Fruit fly (Drosophila melanogaster) whole organism, embryonic: ENCODE measurements around the gene rdog.
A peak's percentile ranks its signal among the peaks of the same experiment; 100 is the strongest.

ENCODE experiments used
- Atf3 ChIP-seq: fragments of 200-800 bp; sonication (Bioruptor generic); optimal IDR thresholded peaks from 3 replicates; lab custom pipeline; 2016; ENCODE audit warnings: missing biosample characterization, missing genetic modification characterization
- Bdp1 ChIP-seq: fragments of 200-800 bp; sonication (Bioruptor generic); optimal IDR thresholded peaks from 3 replicates; lab custom pipeline; 2016; ENCODE audit warnings: missing biosample characterization, missing genetic modification characterization
- CG10267 ChIP-seq: fragments of 200-800 bp; sonication (Bioruptor generic); optimal IDR thresholded peaks from 2 replicates; lab custom pipeline; 2018; ENCODE audit warnings: missing biosample characterization, mild to moderate bottlenecking, missing genetic modification characterization, moderate library complexity
- CG10366 ChIP-seq: fragments of 200-800 bp; sonication (Bioruptor generic); IDR thresholded peaks from 2 replicates; pipeline ENCODE4 v1.3.6; 2022; ENCODE audit warnings: missing biosample characterization, missing genetic modification characterization
- CG11560 ChIP-seq: fragments of 200-800 bp; sonication (Bioruptor generic); IDR thresholded peaks from 3 replicates; pipeline ENCODE4 v1.3.6; 2022; ENCODE audit warnings: missing biosample characterization, missing genetic modification characterization
- CG12659 ChIP-seq: fragments of 200-800 bp; sonication (Bioruptor generic); optimal IDR thresholded peaks from 3 replicates; lab custom pipeline; 2017; ENCODE audit warnings: mild to moderate bottlenecking, missing biosample characterization, missing genetic modification reagents, missing genetic modification characterization
- CG13624 ChIP-seq: fragments of 200-800 bp; sonication (Bioruptor generic); optimal IDR thresholded peaks from 2 replicates; lab custom pipeline; 2016; ENCODE audit warnings: missing biosample characterization, missing genetic modification characterization
- CG14441 ChIP-seq: fragments of 200-800 bp; sonication (Bioruptor generic); IDR thresholded peaks from 2 replicates; pipeline ENCODE4 v1.3.6; 2022; ENCODE audit warnings: missing biosample characterization, missing genetic modification characterization
- CG15073 ChIP-seq: fragments of 200-800 bp; sonication (Bioruptor generic); optimal IDR thresholded peaks from 2 replicates; lab custom pipeline; 2016; ENCODE audit warnings: missing biosample characterization, missing genetic modification characterization
- CG1529 ChIP-seq: fragments of 200-800 bp; sonication (Bioruptor generic); optimal IDR thresholded peaks from 3 replicates; lab custom pipeline; 2018; ENCODE audit warnings: missing biosample characterization, missing genetic modification characterization
- CG17359 ChIP-seq: fragments of 200-800 bp; sonication (Bioruptor generic); optimal IDR thresholded peaks from 3 replicates; lab custom pipeline; 2018; ENCODE audit warnings: missing biosample characterization, mild to moderate bottlenecking, missing genetic modification characterization, moderate library complexity
- CG18011 ChIP-seq: fragments of 200-800 bp; sonication (Bioruptor generic); optimal IDR thresholded peaks from 2 replicates; lab custom pipeline; 2017; ENCODE audit warnings: missing biosample characterization, missing genetic modification characterization, mild to moderate bottlenecking, moderate library complexity, missing genotype
- CG1832 ChIP-seq: fragments of 200-800 bp; sonication (Bioruptor generic); optimal IDR thresholded peaks from 2 replicates; lab custom pipeline; 2017; ENCODE audit warnings: missing biosample characterization, mild to moderate bottlenecking, missing genetic modification characterization, inconsistent platforms
- CG18619 ChIP-seq: fragments of 200-800 bp; sonication (Bioruptor generic); optimal IDR thresholded peaks from 3 replicates; lab custom pipeline; 2017; ENCODE audit warnings: missing biosample characterization, mild to moderate bottlenecking, missing genetic modification characterization
- CG2202 ChIP-seq: fragments of 200-800 bp; sonication (Bioruptor generic); optimal IDR thresholded peaks from 2 replicates; lab custom pipeline; 2018; ENCODE audit warnings: missing biosample characterization, mild to moderate bottlenecking, missing genetic modification characterization
- CG32532 ChIP-seq: fragments of 200-800 bp; sonication (Bioruptor generic); IDR thresholded peaks from 2 replicates; pipeline ENCODE4 v1.3.6; 2022; ENCODE audit warnings: missing biosample characterization, missing genetic modification characterization
- CG32767 ChIP-seq: fragments of 200-800 bp; sonication (Bioruptor generic); IDR thresholded peaks from 2 replicates; pipeline ENCODE4 v1.3.6; 2022; ENCODE audit warnings: missing biosample characterization, missing genetic modification characterization
- CG4328 ChIP-seq: fragments of 200-800 bp; sonication (Bioruptor generic); optimal IDR thresholded peaks from 3 replicates; lab custom pipeline; 2017; ENCODE audit warnings: missing biosample characterization, missing genetic modification reagents, missing genetic modification characterization
- CG5245 ChIP-seq: fragments of 200-800 bp; sonication (Bioruptor generic); optimal IDR thresholded peaks from 3 replicates; lab custom pipeline; 2016; ENCODE audit warnings: missing biosample characterization, missing genetic modification characterization
- CG6765 ChIP-seq: fragments of 200-800 bp; sonication (Bioruptor generic); optimal IDR thresholded peaks from 3 replicates; lab custom pipeline; 2017; ENCODE audit warnings: missing biosample characterization, mild to moderate bottlenecking, missing genetic modification characterization
- CG7987 ChIP-seq: fragments of 200-800 bp; sonication (Bioruptor generic); optimal IDR thresholded peaks from 2 replicates; lab custom pipeline; 2018; ENCODE audit warnings: missing biosample characterization, mild to moderate bottlenecking, missing genetic modification characterization, moderate library complexity
- CG9932 ChIP-seq: fragments of 200-800 bp; sonication (Bioruptor generic); IDR thresholded peaks from 2 replicates; pipeline ENCODE4 v1.3.6; 2022; ENCODE audit warnings: missing biosample characterization, missing genetic modification characterization
- CrebB ChIP-seq: fragments of 200-800 bp; sonication (Bioruptor generic); optimal IDR thresholded peaks from 3 replicates; lab custom pipeline; 2018; ENCODE audit warnings: missing biosample characterization, mild to moderate bottlenecking, missing genetic modification characterization
- Dip2 ChIP-seq: fragments of 200-800 bp; sonication (Bioruptor generic); IDR thresholded peaks from 2 replicates; pipeline ENCODE4 v1.3.6; 2022; ENCODE audit warnings: missing biosample characterization, missing genetic modification characterization
- Fer2 ChIP-seq: fragments of 200-800 bp; sonication (Bioruptor generic); optimal IDR thresholded peaks from 2 replicates; lab custom pipeline; 2018; ENCODE audit warnings: missing biosample characterization, mild to moderate bottlenecking, missing genetic modification characterization, moderate library complexity
- MTF-1 ChIP-seq: fragments of 200-800 bp; sonication (Bioruptor generic); optimal IDR thresholded peaks from 2 replicates; lab custom pipeline; 2018; ENCODE audit warnings: missing biosample characterization, mild to moderate bottlenecking, missing genetic modification characterization, borderline replicate concordance
- Myb ChIP-seq: fragments of 200-800 bp; sonication (Bioruptor generic); optimal IDR thresholded peaks from 2 replicates; lab custom pipeline; 2016; ENCODE audit warnings: missing biosample characterization, missing genetic modification characterization
- PHDP ChIP-seq: fragments of 200-800 bp; sonication (Bioruptor generic); optimal IDR thresholded peaks from 3 replicates; lab custom pipeline; 2018; ENCODE audit warnings: missing biosample characterization, mild to moderate bottlenecking, missing genetic modification characterization, moderate library complexity
- Poxn ChIP-seq: fragments of 200-800 bp; sonication (Bioruptor generic); IDR thresholded peaks from 2 replicates; pipeline ENCODE4 v1.3.6; 2022; ENCODE audit warnings: missing biosample characterization, missing genetic modification characterization
- Ptx1 ChIP-seq: fragments of 200-800 bp; sonication (Bioruptor generic); IDR thresholded peaks from 2 replicates; pipeline ENCODE4 v1.3.6; 2022; ENCODE audit warnings: missing biosample characterization, missing genetic modification characterization
- Taf1 ChIP-seq: fragments of 200-800 bp; sonication (Bioruptor generic); IDR thresholded peaks from 2 replicates; pipeline ENCODE4 v1.3.6; 2022; ENCODE audit warnings: missing biosample characterization, missing genetic modification characterization
- Usf ChIP-seq: fragments of 200-800 bp; sonication (Bioruptor generic); optimal IDR thresholded peaks from 2 replicates; lab custom pipeline; 2017; ENCODE audit warnings: missing genotype, missing biosample characterization, missing genetic modification characterization
- ara ChIP-seq: fragments of 200-800 bp; sonication (Bioruptor generic); IDR thresholded peaks from 2 replicates; pipeline ENCODE4 v1.3.6; 2022; ENCODE audit warnings: missing biosample characterization, missing genetic modification characterization
- az2 ChIP-seq: fragments of 200-800 bp; sonication (Bioruptor generic); optimal IDR thresholded peaks from 3 replicates; lab custom pipeline; 2016; ENCODE audit warnings: missing biosample characterization, missing genetic modification characterization
- bowl ChIP-seq: fragments of 200-800 bp; sonication (Bioruptor generic); IDR thresholded peaks from 2 replicates; pipeline ENCODE4 v1.3.6; 2022; ENCODE audit warnings: missing biosample characterization, missing genetic modification characterization
- bsh ChIP-seq, 2 experiments: fragments of 200-800 bp; sonication (Bioruptor generic); optimal IDR thresholded peaks; 2 replicates each; lab custom pipeline; 2017 to 2018; ENCODE audit warnings: mild to moderate bottlenecking in 2 of 2, missing biosample characterization in 2 of 2, missing genetic modification characterization in 2 of 2, moderate library complexity in 1 of 2
- corto ChIP-seq: fragments of 200-800 bp; sonication (Bioruptor generic); optimal IDR thresholded peaks from 2 replicates; lab custom pipeline; 2016; ENCODE audit warnings: missing biosample characterization, mild to moderate bottlenecking, missing genetic modification characterization, moderate library complexity
- danr ChIP-seq: fragments of 200-800 bp; sonication (Bioruptor generic); IDR thresholded peaks from 2 replicates; pipeline ENCODE4 v1.3.6; 2022; ENCODE audit warnings: missing biosample characterization, missing genetic modification characterization
- dpn ChIP-seq, 2 experiments: fragments of 200-800 bp; sonication (Bioruptor generic); optimal IDR thresholded peaks; 3 replicates each; lab custom pipeline; 2016; ENCODE audit warnings: missing biosample characterization in 2 of 2, missing genetic modification characterization in 2 of 2
- ems ChIP-seq: fragments of 200-800 bp; sonication (Bioruptor generic); optimal IDR thresholded peaks from 3 replicates; lab custom pipeline; 2016; ENCODE audit warnings: missing biosample characterization, missing genetic modification characterization
- esg ChIP-seq: fragments of 200-800 bp; sonication (Bioruptor generic); conservative IDR thresholded peaks from 2 replicates; pipeline ENCODE4 v1.3.6; 2022; ENCODE audit warnings: missing biosample characterization, missing genetic modification characterization
- gem ChIP-seq: fragments of 200-800 bp; sonication (Bioruptor generic); optimal IDR thresholded peaks from 2 replicates; lab custom pipeline; 2019; ENCODE audit warnings: missing biosample characterization, mild to moderate bottlenecking, missing genetic modification characterization, moderate library complexity
- gfzf ChIP-seq: fragments of 200-800 bp; sonication (Bioruptor generic); optimal IDR thresholded peaks from 2 replicates; lab custom pipeline; 2016; ENCODE audit warnings: missing biosample characterization, mild to moderate bottlenecking, missing genetic modification characterization, moderate library complexity
- lov ChIP-seq, 2 experiments: fragments of 200-800 bp in 1 of 2; fragments of >200 bp in 1 of 2; sonication (Bioruptor generic) in 1 of 2; IDR thresholded peaks in 1 of 2; optimal IDR thresholded peaks in 1 of 2; 2 replicates in 1 of 2; 3 replicates in 1 of 2; pipeline versions ENCODE4 v1.3.6 to Lab custom; 2017 to 2022; ENCODE audit warnings: missing biosample characterization in 1 of 2, missing genetic modification characterization in 1 of 2
- nom ChIP-seq: fragments of 200-800 bp; sonication (Bioruptor generic); optimal IDR thresholded peaks from 2 replicates; lab custom pipeline; 2017; ENCODE audit warnings: missing biosample characterization, missing genetic modification characterization, mild to moderate bottlenecking, moderate library complexity, missing genetic modification reagents
- pum ChIP-seq: fragments of 200-800 bp; sonication (Bioruptor generic); optimal IDR thresholded peaks from 2 replicates; lab custom pipeline; 2016; ENCODE audit warnings: missing biosample characterization, missing genetic modification characterization
- ro ChIP-seq: fragments of 200-800 bp; sonication (Bioruptor generic); IDR thresholded peaks from 2 replicates; pipeline ENCODE4 v1.3.6; 2022; ENCODE audit warnings: missing biosample characterization, missing genetic modification characterization
- scrt ChIP-seq: fragments of 200-800 bp; sonication (Bioruptor generic); optimal IDR thresholded peaks from 2 replicates; lab custom pipeline; 2018; ENCODE audit warnings: missing biosample characterization, mild to moderate bottlenecking, missing genetic modification characterization, moderate library complexity
- tup ChIP-seq: fragments of 200-800 bp; sonication (Bioruptor generic); optimal IDR thresholded peaks from 2 replicates; lab custom pipeline; 2016; ENCODE audit warnings: missing biosample characterization, mild to moderate bottlenecking, missing genetic modification characterization, moderate library complexity
- vnd ChIP-seq: fragments of 200-800 bp; sonication (Bioruptor generic); IDR thresholded peaks from 3 replicates; pipeline ENCODE4 v1.3.6; 2022; ENCODE audit warnings: missing biosample characterization, missing genetic modification characterization; ENCODE audit not compliant: partially characterized antibody

Gene rdog

dm6 chr3R:29124128-29124527, 33.8 kb upstream of the rdog start (continued):
- TF ChIP-seq bowl (GFP tag; lab: Robert Waterston, UW) (no peak), danr (GFP tag; lab: Robert Waterston, UW) (no peak; the same call in 1 of the 2 replicates), bsh (GFP tag; optimal IDR thresholded peaks at IDR 0.05; lab: Kevin White, UChicago) (peak in 1 of 2 experiments; percentile 74), CG1832 (GFP tag; lab: Kevin White, UChicago) (no peak), ara (peak; percentile 82), CG10267 (tag; lab: Kevin White, UChicago) (peak; percentile 40), corto (GFP tag; lab: Kevin White, UChicago) (no peak), CG18619 (peak; percentile 3), gfzf (GFP tag; lab: Kevin White, UChicago) (no peak), Taf1 (GFP tag; lab: Robert Waterston, UW) (peak; percentile 52; the same call in 1 of the 2 replicates), lov (optimal IDR thresholded peaks at IDR 0.05; lab: Kevin White, UChicago) (no peak), lov (GFP tag; IDR thresholded peaks at IDR 0.05; lab: Robert Waterston, UW) (peak; percentile 86), PHDP (tag; lab: Kevin White, UChicago) (peak; percentile 59), Poxn (no peak), CG18011 (no peak), Ptx1 (peak; percentile 81), Atf3 (no peak), CG32767 (GFP tag; lab: Robert Waterston, UW) (peak; percentile 56; the same call in 1 of the 2 replicates), CG9932 (GFP tag; lab: Robert Waterston, UW) (peak; percentile 74), Myb (GFP tag; lab: Kevin White, UChicago) (peak; percentile 43), CG1529 (GFP tag; lab: Kevin White, UChicago) (peak; percentile 34), esg (peak; percentile 44; the same call in 1 of the 2 replicates), CG6765 (GFP tag; lab: Kevin White, UChicago) (no peak), gem (tag; lab: Kevin White, UChicago) (peak; percentile 82), tup (GFP tag; lab: Kevin White, UChicago) (no peak), pum (peak; percentile 62), CG14441 (GFP tag; lab: Robert Waterston, UW) (peak; percentile 78), dpn (GFP tag; optimal IDR thresholded peaks at IDR 0.05; lab: Kevin White, UChicago) (peak; percentile 48 to 69), nom (GFP tag; lab: Kevin White, UChicago) (no peak), CG17359 (peak; percentile 52), CG5245 (GFP tag; lab: Kevin White, UChicago) (peak; percentile 26), vnd (GFP tag; lab: Robert Waterston, UW) (no peak), CG4328 (GFP tag; lab: Kevin White, UChicago) (no peak), scrt (GFP tag; lab: Kevin White, UChicago) (no peak), CG11560 (tag; lab: Robert Waterston, UW) (0 out of 3 replicates have a peak, but pooled peaks have one; percentile 37), ro (GFP tag; lab: Robert Waterston, UW) (no peak), Usf (peak; percentile 2), az2 (peak; percentile 60), Fer2 (tag; lab: Kevin White, UChicago) (no peak), Bdp1 (peak; percentile 35), MTF-1 (GFP tag; lab: Kevin White, UChicago) (no peak), CG32532 (GFP tag; lab: Robert Waterston, UW) (peak; percentile 78), CG10366 (GFP tag; lab: Robert Waterston, UW) (peak; percentile 79), CrebB (tag; lab: Kevin White, UChicago) (no peak), CG2202 (tag; lab: Kevin White, UChicago) (no peak), CG7987 (GFP tag; lab: Kevin White, UChicago) (no peak), CG15073 (GFP tag; lab: Kevin White, UChicago) (no peak), CG12659 (peak; percentile 20), CG13624 (GFP tag; lab: Kevin White, UChicago) (peak; percentile 14), ems (peak; percentile 49), Dip2 (GFP tag; lab: Robert Waterston, UW) (no peak)
